Fruit fly (Drosophila melanogaster) whole organism, embryonic: ENCODE results near the gene eIF2gamma.

Source experiments
- Atf6 ChIP-seq: fragments of 200-800 bp; sonication (Bioruptor generic); IDR thresholded peaks from 2 replicates; pipeline ENCODE4 v1.3.6; 2022; ENCODE audit warnings: missing biosample characterization, missing genetic modification characterization
- BEAF-32 ChIP-seq: fragments of 200-800 bp; sonication (Bioruptor generic); optimal IDR thresholded peaks from 3 replicates; lab custom pipeline; 2017; ENCODE audit warnings: missing biosample characterization, missing genetic modification characterization, mild to moderate bottlenecking, moderate library complexity, missing genetic modification reagents
- Bdp1 ChIP-seq: fragments of 200-800 bp; sonication (Bioruptor generic); optimal IDR thresholded peaks from 3 replicates; lab custom pipeline; 2016; ENCODE audit warnings: missing biosample characterization, missing genetic modification characterization
- BtbVII ChIP-seq: fragments of 200-800 bp; sonication (Bioruptor generic); optimal IDR thresholded peaks from 3 replicates; lab custom pipeline; 2017; ENCODE audit warnings: missing biosample characterization, mild to moderate bottlenecking, missing genetic modification characterization
- CG10654 ChIP-seq: fragments of 200-800 bp; sonication (Bioruptor generic); optimal IDR thresholded peaks from 2 replicates; lab custom pipeline; 2016; ENCODE audit warnings: missing biosample characterization, missing genetic modification characterization
- CG12659 ChIP-seq: fragments of 200-800 bp; sonication (Bioruptor generic); optimal IDR thresholded peaks from 3 replicates; lab custom pipeline; 2017; ENCODE audit warnings: mild to moderate bottlenecking, missing biosample characterization, missing genetic modification reagents, missing genetic modification characterization
- CG12744 ChIP-seq: fragments of 200-800 bp; sonication (Bioruptor generic); optimal IDR thresholded peaks from 2 replicates; lab custom pipeline; 2016; ENCODE audit warnings: missing biosample characterization, missing genetic modification characterization
- CG14710 ChIP-seq: fragments of 200-800 bp; sonication (Bioruptor generic); optimal IDR thresholded peaks from 3 replicates; lab custom pipeline; 2019; ENCODE audit warnings: missing biosample characterization, mild to moderate bottlenecking, missing genetic modification characterization, moderate library complexity
- CG15479 ChIP-seq: fragments of 200-800 bp; sonication (Bioruptor generic); optimal IDR thresholded peaks from 3 replicates; lab custom pipeline; 2019; ENCODE audit warnings: missing biosample characterization, mild to moderate bottlenecking, missing genetic modification characterization, moderate library complexity
- CG1603 ChIP-seq: fragments of 200-800 bp; sonication (Bioruptor generic); optimal IDR thresholded peaks from 2 replicates; lab custom pipeline; 2019; ENCODE audit warnings: missing biosample characterization, mild to moderate bottlenecking, missing genetic modification characterization, moderate library complexity
- CG17359 ChIP-seq: fragments of 200-800 bp; sonication (Bioruptor generic); optimal IDR thresholded peaks from 3 replicates; lab custom pipeline; 2018; ENCODE audit warnings: missing biosample characterization, mild to moderate bottlenecking, missing genetic modification characterization, moderate library complexity
- CG18619 ChIP-seq: fragments of 200-800 bp; sonication (Bioruptor generic); optimal IDR thresholded peaks from 3 replicates; lab custom pipeline; 2017; ENCODE audit warnings: missing biosample characterization, mild to moderate bottlenecking, missing genetic modification characterization
- CG2116 ChIP-seq: fragments of 200-800 bp; sonication (Bioruptor generic); optimal IDR thresholded peaks from 3 replicates; lab custom pipeline; 2018; ENCODE audit warnings: missing biosample characterization, mild to moderate bottlenecking, missing genetic modification characterization
- CG2712 ChIP-seq: fragments of 200-800 bp; optimal IDR thresholded peaks from 3 replicates; lab custom pipeline; 2019; ENCODE audit warnings: missing biosample characterization, mild to moderate bottlenecking, missing genetic modification characterization, moderate library complexity
- CG32772 ChIP-seq: fragments of 200-800 bp; sonication (Bioruptor generic); IDR thresholded peaks from 2 replicates; pipeline ENCODE4 v1.3.6; 2022; ENCODE audit warnings: missing biosample characterization, missing genetic modification characterization
- CG34376 ChIP-seq: fragments of 200-800 bp; sonication (Bioruptor generic); optimal IDR thresholded peaks from 2 replicates; lab custom pipeline; 2018; ENCODE audit warnings: missing biosample characterization, mild to moderate bottlenecking, missing genetic modification characterization
- CG3838 ChIP-seq: fragments of 200-800 bp; sonication (Bioruptor generic); optimal IDR thresholded peaks from 3 replicates; lab custom pipeline; 2016; ENCODE audit warnings: missing biosample characterization, missing genetic modification characterization
- CG3847 ChIP-seq: fragments of 200-800 bp; sonication (Bioruptor generic); IDR thresholded peaks from 2 replicates; pipeline ENCODE4 v1.3.6; 2022; ENCODE audit warnings: missing biosample characterization, missing genetic modification characterization
- CG4707 ChIP-seq: fragments of 200-800 bp; sonication (Bioruptor generic); optimal IDR thresholded peaks from 2 replicates; lab custom pipeline; 2018; ENCODE audit warnings: missing biosample characterization, mild to moderate bottlenecking, missing genetic modification characterization, moderate library complexity
- CG6813 ChIP-seq: fragments of 200-800 bp; sonication (Bioruptor generic); optimal IDR thresholded peaks from 2 replicates; lab custom pipeline; 2017; ENCODE audit warnings: missing biosample characterization, missing genetic modification characterization, mild to moderate bottlenecking, moderate library complexity, missing genetic modification reagents
- CG7987 ChIP-seq: fragments of 200-800 bp; sonication (Bioruptor generic); optimal IDR thresholded peaks from 2 replicates; lab custom pipeline; 2018; ENCODE audit warnings: missing biosample characterization, mild to moderate bottlenecking, missing genetic modification characterization, moderate library complexity
- CG8089 ChIP-seq: fragments of 200-800 bp; sonication (Bioruptor generic); optimal IDR thresholded peaks from 3 replicates; lab custom pipeline; 2016; ENCODE audit warnings: missing biosample characterization, missing genetic modification characterization
- D19A ChIP-seq: fragments of 200-800 bp; optimal IDR thresholded peaks from 3 replicates; lab custom pipeline; 2019; ENCODE audit warnings: missing biosample characterization, mild to moderate bottlenecking, missing genetic modification characterization, moderate library complexity
- Dp ChIP-seq: fragments of 200-800 bp; sonication (Bioruptor generic); optimal IDR thresholded peaks from 2 replicates; lab custom pipeline; 2018; ENCODE audit warnings: missing biosample characterization, mild to moderate bottlenecking, missing genetic modification characterization, moderate library complexity
- Dref ChIP-seq: fragments of 200-800 bp; sonication (Bioruptor generic); IDR thresholded peaks from 2 replicates; pipeline ENCODE4 v1.3.6; 2022; ENCODE audit warnings: missing biosample characterization, missing genetic modification characterization
- E2f2 ChIP-seq: fragments of 200-800 bp; sonication (Bioruptor generic); IDR thresholded peaks from 2 replicates; pipeline ENCODE4 v1.3.6; 2022; ENCODE audit warnings: missing biosample characterization, missing genetic modification characterization
- Jarid2 ChIP-seq: fragments of 200-800 bp; sonication (Bioruptor generic); optimal IDR thresholded peaks from 3 replicates; lab custom pipeline; 2017; ENCODE audit warnings: mild to moderate bottlenecking, missing biosample characterization, missing genetic modification reagents, missing genetic modification characterization
- MBD-R2 ChIP-seq: fragments of 200-800 bp; sonication (Bioruptor generic); IDR thresholded peaks from 2 replicates; pipeline ENCODE4 v1.3.6; 2022; ENCODE audit warnings: missing biosample characterization, missing genetic modification characterization
- Med ChIP-seq: fragments of 200-800 bp; sonication (Bioruptor generic); peaks from one replicate; lab custom pipeline; 2016; ENCODE audit warnings: missing biosample characterization, missing genetic modification characterization, mild to moderate bottlenecking, inconsistent platforms, moderate library complexity
- Myb ChIP-seq: fragments of 200-800 bp; sonication (Bioruptor generic); optimal IDR thresholded peaks from 2 replicates; lab custom pipeline; 2016; ENCODE audit warnings: missing biosample characterization, missing genetic modification characterization
- NC2β ChIP-seq: fragments of 200-800 bp; sonication (Bioruptor generic); optimal IDR thresholded peaks from 2 replicates; lab custom pipeline; 2016; ENCODE audit warnings: missing biosample characterization, missing genetic modification characterization
- Pdp1 ChIP-seq, 2 experiments: fragments of 200-800 bp; sonication (Bioruptor generic); optimal IDR thresholded peaks; 3 replicates each; lab custom pipeline; 2016; ENCODE audit warnings: missing biosample characterization in 2 of 2, missing genetic modification characterization in 2 of 2, mild to moderate bottlenecking in 1 of 2, moderate library complexity in 1 of 2
- Scr ChIP-seq: fragments of 200-800 bp; sonication (Bioruptor generic); IDR thresholded peaks from 2 replicates; pipeline ENCODE4 v1.3.6; 2022; ENCODE audit warnings: missing biosample characterization, missing genetic modification characterization; ENCODE audit not compliant: partially characterized antibody
- Spps ChIP-seq: fragments of 200-800 bp; sonication (Bioruptor generic); optimal IDR thresholded peaks from 2 replicates; lab custom pipeline; 2018; ENCODE audit warnings: missing biosample characterization, mild to moderate bottlenecking, missing genetic modification characterization
- Sry-β ChIP-seq: fragments of 200-800 bp; sonication (Bioruptor generic); optimal IDR thresholded peaks from 2 replicates; lab custom pipeline; 2018; ENCODE audit warnings: missing biosample characterization, mild to moderate bottlenecking, missing genetic modification characterization, moderate library complexity
- Sry-δ ChIP-seq: fragments of 200-800 bp; sonication (Bioruptor generic); optimal IDR thresholded peaks from 2 replicates; lab custom pipeline; 2016; ENCODE audit warnings: missing biosample characterization, missing genetic modification characterization
- YL-1 ChIP-seq: fragments of 200-800 bp; sonication (Bioruptor generic); optimal IDR thresholded peaks from 3 replicates; lab custom pipeline; 2017; ENCODE audit warnings: missing biosample characterization, mild to moderate bottlenecking, missing genetic modification characterization
- amos ChIP-seq: fragments of 200-800 bp; sonication (Bioruptor generic); IDR thresholded peaks from 2 replicates; pipeline ENCODE4 v1.3.6; 2022; ENCODE audit warnings: missing biosample characterization, missing genetic modification characterization; ENCODE audit not compliant: partially characterized antibody
- gcm2 ChIP-seq: fragments of 200-800 bp; sonication (Bioruptor generic); optimal IDR thresholded peaks from 2 replicates; lab custom pipeline; 2016; ENCODE audit warnings: missing biosample characterization, missing genetic modification characterization
- kah ChIP-seq: fragments of 200-800 bp; sonication (Bioruptor generic); optimal IDR thresholded peaks from 2 replicates; lab custom pipeline; 2018; ENCODE audit warnings: missing biosample characterization, mild to moderate bottlenecking, missing genetic modification characterization
- kni ChIP-seq: fragments of 200-800 bp; sonication (Bioruptor generic); optimal IDR thresholded peaks from 3 replicates; lab custom pipeline; 2017; ENCODE audit warnings: mild to moderate bottlenecking, missing biosample characterization, missing genetic modification reagents, missing genetic modification characterization
- sc ChIP-seq, 3 experiments: fragments of >200 bp in 2 of 3; fragments of 200-800 bp in 1 of 3; sonication (Bioruptor generic) in 1 of 3; optimal IDR thresholded peaks; 2 replicates in 2 of 3; 3 replicates in 1 of 3; lab custom pipeline; 2017; ENCODE audit warnings: mild to moderate bottlenecking in 1 of 3, missing biosample characterization in 1 of 3, missing genetic modification characterization in 1 of 3, missing genetic modification reagents in 1 of 3
- sens ChIP-seq: fragments of 200-800 bp; sonication (Bioruptor generic); peaks from one replicate; lab custom pipeline; 2016; ENCODE audit warnings: missing biosample characterization, missing genetic modification characterization
- sob ChIP-seq: fragments of 200-800 bp; sonication (Bioruptor generic); IDR thresholded peaks from 2 replicates; pipeline ENCODE4 v1.3.6; 2022; ENCODE audit warnings: missing biosample characterization, missing genetic modification characterization
- stwl ChIP-seq: fragments of 200-800 bp; sonication (Bioruptor generic); optimal IDR thresholded peaks from 3 replicates; lab custom pipeline; 2018; ENCODE audit warnings: missing biosample characterization, mild to moderate bottlenecking, missing genetic modification characterization, moderate library complexity
- sug ChIP-seq: fragments of 200-800 bp; optimal IDR thresholded peaks from 2 replicates; lab custom pipeline; 2019; ENCODE audit warnings: missing biosample characterization, mild to moderate bottlenecking, missing genetic modification characterization, moderate library complexity
- trem ChIP-seq: fragments of 200-800 bp; optimal IDR thresholded peaks from 3 replicates; lab custom pipeline; 2019; ENCODE audit warnings: missing biosample characterization, mild to moderate bottlenecking, missing genetic modification characterization, moderate library complexity
- usp ChIP-seq: fragments of >200 bp; optimal IDR thresholded peaks from 2 replicates; lab custom pipeline; 2017; ENCODE audit warnings: missing biosample characterization, missing genetic modification characterization
- vfl ChIP-seq: fragments of 200-800 bp; sonication (Bioruptor generic); optimal IDR thresholded peaks from 2 replicates; lab custom pipeline; 2016; ENCODE audit warnings: missing biosample characterization, missing genetic modification characterization
- vnd ChIP-seq: fragments of 200-800 bp; sonication (Bioruptor generic); IDR thresholded peaks from 3 replicates; pipeline ENCODE4 v1.3.6; 2022; ENCODE audit warnings: missing biosample characterization, missing genetic modification characterization; ENCODE audit not compliant: partially characterized antibody

eIF2gamma gene

dm6 chr3R:15268426-15268825, 5.2 kb upstream of the eIF2gamma start, which contains the start of the genes CG14864 and Zip88E (continued):
- TF ChIP-seq CG8089 (GFP tag; lab: Kevin White, UChicago): no peak
- TF ChIP-seq vfl: no peak
- TF ChIP-seq sens (GFP tag; lab: Kevin White, UChicago): peak; percentile 33
- peak; percentile 17 for TF ChIP-seq CG12659 (GFP tag; lab: Kevin White, UChicago)
- peak; percentile 44 for TF ChIP-seq YL-1 (GFP tag; lab: Kevin White, UChicago)
- TF ChIP-seq CG12744: no peak
- TF ChIP-seq usp (GFP tag; lab: Kevin White, UChicago): no peak
- no peak for TF ChIP-seq gcm2 (GFP tag; lab: Kevin White, UChicago)
- peak in 1 of 2 experiments; percentile 15 for TF ChIP-seq Pdp1 (GFP tag; optimal IDR thresholded peaks at IDR 0.05; lab: Kevin White, UChicago)
- peak; percentile 76 for TF ChIP-seq E2f2
- TF ChIP-seq trem (tag; lab: Kevin White, UChicago): peak; percentile 33
- TF ChIP-seq Spps (tag; lab: Kevin White, UChicago): no peak
- TF ChIP-seq NC2β (GFP tag; lab: Kevin White, UChicago): no peak
- TF ChIP-seq vnd (GFP tag; lab: Robert Waterston, UW): no peak
- no peak for TF ChIP-seq CG18619
- TF ChIP-seq sob (GFP tag; lab: Robert Waterston, UW): no peak
- no peak for TF ChIP-seq CG4707 (GFP tag; lab: Kevin White, UChicago)
- TF ChIP-seq amos: peak; percentile 23; the same call in 1 of the 2 replicates
- no peak for TF ChIP-seq kah (GFP tag; lab: Kevin White, UChicago)
- TF ChIP-seq Myb: peak; percentile 95
- no peak for TF ChIP-seq CG34376 (GFP tag; lab: Kevin White, UChicago)
- 0 out of 2 replicates have a peak, but pooled peaks have one; percentile 12 for TF ChIP-seq CG32772 (GFP tag; lab: Robert Waterston, UW)
- TF ChIP-seq CG10654 (GFP tag; lab: Kevin White, UChicago): no peak
- TF ChIP-seq Scr: 0 out of 2 replicates have a peak, but pooled peaks have one; percentile 17
- peak; percentile 15 for TF ChIP-seq Med (GFP tag; lab: Kevin White, UChicago)
- TF ChIP-seq Sry-δ (GFP tag; lab: Kevin White, UChicago): peak; percentile 20
- no peak for TF ChIP-seq CG3838 (GFP tag; lab: Kevin White, UChicago)
- TF ChIP-seq Dref (GFP tag; lab: Robert Waterston, UW): peak; percentile 39
- TF ChIP-seq BtbVII (GFP tag; lab: Kevin White, UChicago): no peak
- TF ChIP-seq sug: peak; percentile 17
- no peak for TF ChIP-seq sc (optimal IDR thresholded peaks at IDR 0.05; lab: Kevin White, UChicago)
- TF ChIP-seq sc (GFP tag; optimal IDR thresholded peaks at IDR 0.05; lab: Kevin White, UChicago): no peak
- no peak for TF ChIP-seq CG3847 (GFP tag; lab: Robert Waterston, UW)
- TF ChIP-seq CG7987 (GFP tag; lab: Kevin White, UChicago): no peak
- no peak for TF ChIP-seq stwl (tag; lab: Kevin White, UChicago)
- TF ChIP-seq Bdp1 (GFP tag; lab: Kevin White, UChicago): no peak
- no peak for TF ChIP-seq kni (GFP tag; lab: Kevin White, UChicago)
- TF ChIP-seq CG15479: no peak
- peak; percentile 73 for TF ChIP-seq Dp
- TF ChIP-seq Sry-β (GFP tag; lab: Kevin White, UChicago): no peak
- peak; percentile 23 for TF ChIP-seq CG14710 (tag; lab: Kevin White, UChicago)
- TF ChIP-seq Jarid2 (GFP tag; lab: Kevin White, UChicago): no peak
- no peak for TF ChIP-seq CG6813 (GFP tag; lab: Kevin White, UChicago)
- peak; percentile 17 for TF ChIP-seq CG1603
- TF ChIP-seq CG17359 (tag; lab: Kevin White, UChicago): no peak
- TF ChIP-seq Atf6 (GFP tag; lab: Robert Waterston, UW): no peak
- peak; percentile 71 for TF ChIP-seq CG2116 (GFP tag; lab: Kevin White, UChicago)
- no peak for TF ChIP-seq CG2712 (tag; lab: Kevin White, UChicago)
- TF ChIP-seq BEAF-32 (GFP tag; lab: Kevin White, UChicago): peak; percentile 34
- no peak for TF ChIP-seq D19A (tag; lab: Kevin White, UChicago)
- TF ChIP-seq MBD-R2 (GFP tag; lab: Robert Waterston, UW): peak; percentile 81
